Worm (Caenorhabditis elegans): ENCODE results near the gene B0524.2.
A peak's percentile ranks its signal among the peaks of the same experiment; 100 is the strongest.

Gene B0524.2

ce11 chrIII:1859532-1859931 is 34.3 kb upstream of the B0524.2 start, which contains the start of gene ddp-1 (continued):
- TF ChIP-seq F13H6.1 (tag; optimal IDR thresholded peaks at IDR 0.05): peak; percentile 25
- TF ChIP-seq ceh-31 (tag; optimal IDR thresholded peaks at IDR 0.05): peak; percentile 64
- peak; percentile 61 for TF ChIP-seq ceh-24 (tag; optimal IDR thresholded peaks at IDR 0.05)
- TF ChIP-seq pha-4 (tag; optimal IDR thresholded peaks at IDR 0.05): no peak
- TF ChIP-seq hlh-8 (tag; optimal IDR thresholded peaks at IDR 0.05): no peak
- peak; percentile 81 for TF ChIP-seq unc-3 (GFP tag; conservative IDR thresholded peaks at IDR 0.05)
- TF ChIP-seq unc-3 (tag; optimal IDR thresholded peaks at IDR 0.05): peak; percentile 51
- TF ChIP-seq zip-5 (tag; optimal IDR thresholded peaks at IDR 0.05): peak; percentile 7
- peak; percentile 56 for TF ChIP-seq K02D7.2 (tag; optimal IDR thresholded peaks at IDR 0.05)
- TF ChIP-seq T23F11.4 (GFP tag; optimal IDR thresholded peaks at IDR 0.05): peak; percentile 74
- no peak for TF ChIP-seq pag-3 (tag; optimal IDR thresholded peaks at IDR 0.05; ENCODE audit: borderline replicate concordance)
- TF ChIP-seq ceh-9 (tag; optimal IDR thresholded peaks at IDR 0.05): no peak
- TF ChIP-seq pqm-1 (tag; optimal IDR thresholded peaks at IDR 0.05): peak; percentile 16
- TF ChIP-seq fax-1 (tag; optimal IDR thresholded peaks at IDR 0.05): peak; percentile 47
- TF ChIP-seq ceh-45 (GFP tag; IDR thresholded peaks at IDR 0.05): peak; percentile 71; the same call in 1 of the 2 replicates
- TF ChIP-seq ceh-22 (tag; optimal IDR thresholded peaks at IDR 0.05): no peak
- peak; percentile 60 for TF ChIP-seq ceh-48 (tag; optimal IDR thresholded peaks at IDR 0.05)
- peak; percentile 85 for TF ChIP-seq nfya-1 (tag; optimal IDR thresholded peaks at IDR 0.05)
- TF ChIP-seq ref-2 (tag; optimal IDR thresholded peaks at IDR 0.05): peak; percentile 75
- peak; percentile 69 for TF ChIP-seq ceh-19 (GFP tag; optimal IDR thresholded peaks at IDR 0.05)
- peak; percentile 77 for TF ChIP-seq unc-86 (tag; optimal IDR thresholded peaks at IDR 0.05)
- no peak for TF ChIP-seq sox-2 (GFP tag; IDR thresholded peaks at IDR 0.05)
- peak; percentile 80 for TF ChIP-seq ztf-16 (tag; optimal IDR thresholded peaks at IDR 0.05)
- TF ChIP-seq unc-55 (GFP tag; optimal IDR thresholded peaks at IDR 0.05): no peak
- TF ChIP-seq tbx-7 (tag; optimal IDR thresholded peaks at IDR 0.05): no peak
- peak; percentile 40 for TF ChIP-seq fkh-10 (GFP tag; optimal IDR thresholded peaks at IDR 0.05)
- peak; percentile 72 for TF ChIP-seq dve-1 (tag; optimal IDR thresholded peaks at IDR 0.05)
- peak; percentile 68 for TF ChIP-seq C38D4.7 (GFP tag; optimal IDR thresholded peaks at IDR 0.05)
- peak; percentile 78 for TF ChIP-seq pat-9 (tag; optimal IDR thresholded peaks at IDR 0.05)
- peak; percentile 75 for TF ChIP-seq ets-4 (tag; optimal IDR thresholded peaks at IDR 0.05)
- TF ChIP-seq hlh-13 (GFP tag; optimal IDR thresholded peaks at IDR 0.05): no peak
- peak; percentile 71 for TF ChIP-seq sox-4 (tag; optimal IDR thresholded peaks at IDR 0.05)
- TF ChIP-seq hlh-6 (tag; optimal IDR thresholded peaks at IDR 0.05): no peak

DNA sequence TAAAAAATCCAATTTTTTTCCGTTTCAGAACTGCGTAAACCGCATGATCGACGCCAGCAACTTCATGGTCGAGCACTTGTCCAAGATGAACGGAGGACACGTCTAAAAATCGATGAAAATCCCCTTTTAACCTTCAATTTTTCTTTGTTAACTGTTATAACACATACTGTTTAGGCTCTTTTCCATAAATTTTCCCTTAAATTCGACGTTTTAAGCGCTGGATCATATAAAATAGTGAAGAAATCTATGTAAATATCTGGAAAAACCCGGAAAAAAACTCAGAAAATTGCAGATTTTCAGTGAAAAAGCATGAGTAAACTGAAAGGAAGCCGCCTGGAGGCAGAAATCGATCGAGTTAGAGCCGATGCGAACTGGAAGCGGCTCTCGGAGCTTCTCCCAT is 33.7 kb upstream of the B0524.2 start, which contains the start of gene ttc-7:
TSS of gene ttc-7 (plus strand) at position 301 of the 400 bp plus-strand sequence.
- no peak for TF ChIP-seq madf-2 (tag; optimal IDR thresholded peaks at IDR 0.05)
- no peak for TF ChIP-seq pha-2 (tag; optimal IDR thresholded peaks at IDR 0.05)
- TF ChIP-seq ceh-18 (tag; optimal IDR thresholded peaks at IDR 0.05): no peak
- no peak for TF ChIP-seq nhr-232 (tag; optimal IDR thresholded peaks at IDR 0.05)
- TF ChIP-seq unc-3 (GFP tag; conservative IDR thresholded peaks at IDR 0.05): no peak
- no peak for TF ChIP-seq unc-3 (tag; optimal IDR thresholded peaks at IDR 0.05)
- no peak for TF ChIP-seq pat-9 (tag; optimal IDR thresholded peaks at IDR 0.05)
- TF ChIP-seq hlh-15 (tag; optimal IDR thresholded peaks at IDR 0.05): no peak
- TF ChIP-seq sox-2 (GFP tag; IDR thresholded peaks at IDR 0.05): no peak
- no peak for TF ChIP-seq sox-4 (tag; optimal IDR thresholded peaks at IDR 0.05)
- no peak for TF ChIP-seq elt-2 (tag; optimal IDR thresholded peaks at IDR 0.05)
- no peak for TF ChIP-seq npax-4 (tag; optimal IDR thresholded peaks at IDR 0.05)
- TF ChIP-seq ama-1 (optimal IDR thresholded peaks at IDR 0.05): no peak
- no peak for TF ChIP-seq pag-3 (tag; optimal IDR thresholded peaks at IDR 0.05; ENCODE audit: borderline replicate concordance)
- TF ChIP-seq T23F11.4 (GFP tag; optimal IDR thresholded peaks at IDR 0.05): no peak
- no peak for TF ChIP-seq che-1 (tag; optimal IDR thresholded peaks at IDR 0.05)
- no peak for TF ChIP-seq ztf-16 (tag; optimal IDR thresholded peaks at IDR 0.05)
- no peak for TF ChIP-seq elt-4 (tag; optimal IDR thresholded peaks at IDR 0.05)
- TF ChIP-seq rnt-1 (tag; optimal IDR thresholded peaks at IDR 0.05): no peak
- no peak for TF ChIP-seq ceh-30 (tag; optimal IDR thresholded peaks at IDR 0.05)
- TF ChIP-seq pax-1 (tag; optimal IDR thresholded peaks at IDR 0.05): no peak

Data from whole organism, late embryonic.